Worm (Caenorhabditis elegans) whole organism, L1 larva: Measurements from ENCODE around the gene Y48B6A.5.

ENCODE experiments used
- F16B12.6 ChIP-seq: fragments of 150-350 bp; optimal IDR thresholded peaks from 2 replicates; lab custom pipeline; 2014; ENCODE audit warnings: missing biosample characterization, missing genetic modification characterization
- aha-1 ChIP-seq: fragments of 150-350 bp; optimal IDR thresholded peaks from 2 replicates; lab custom pipeline; 2014; ENCODE audit warnings: missing biosample characterization, missing genetic modification characterization
- alr-1 ChIP-seq: fragments of 200-800 bp; sonication (Bioruptor generic); optimal IDR thresholded peaks from 2 replicates; lab custom pipeline; 2018; ENCODE audit warnings: borderline replicate concordance, mild to moderate bottlenecking, missing genetic modification characterization, missing compliant biosample characterization
- ceh-63 ChIP-seq: fragments of 200-800 bp; sonication (Bioruptor generic); optimal IDR thresholded peaks from 2 replicates; lab custom pipeline; 2018; ENCODE audit warnings: mild to moderate bottlenecking, missing genetic modification characterization, missing compliant biosample characterization
- ceh-82 ChIP-seq, 3 experiments: fragments of 150-350 bp in 1 of 3; sonication (generic microtip) in 2 of 3; optimal IDR thresholded peaks; 2 replicates each; lab custom pipeline; 2014 to 2017; ENCODE audit warnings: missing biosample characterization in 3 of 3, missing genetic modification characterization in 3 of 3
- ceh-88 ChIP-seq: fragments of 200-800 bp; sonication (Bioruptor generic); IDR thresholded peaks from 2 replicates; pipeline ENCODE4 v1.3.6; 2022; ENCODE audit warnings: missing genetic modification characterization, missing compliant biosample characterization
- ceh-90 ChIP-seq: sonication (generic microtip); optimal IDR thresholded peaks from 2 replicates; lab custom pipeline; 2016; ENCODE audit warnings: missing genetic modification characterization, missing compliant biosample characterization
- ces-1 ChIP-seq: fragments of 150-350 bp; optimal IDR thresholded peaks from 2 replicates; lab custom pipeline; 2014; ENCODE audit warnings: missing biosample characterization, missing genetic modification reagents, missing genetic modification characterization
- dpl-1 ChIP-seq, 3 experiments: fragments of 150-350 bp in 2 of 3; sonication (generic microtip) in 1 of 3; optimal IDR thresholded peaks; 2 replicates each; lab custom pipeline; 2014 to 2017; ENCODE audit warnings: missing biosample characterization in 3 of 3, missing genetic modification characterization in 3 of 3, missing genetic modification reagents in 3 of 3
- efl-1 ChIP-seq, 4 experiments: fragments of 150-350 bp; optimal IDR thresholded peaks in 3 of 4; peaks in 1 of 4; 1 replicate in 1 of 4; 2 replicates in 3 of 4; lab custom pipeline; 2014; ENCODE audit warnings: missing biosample characterization in 2 of 4, missing genetic modification characterization in 2 of 4, missing genetic modification reagents in 2 of 4
- efl-3 ChIP-seq: fragments of 200-800 bp; sonication (Bioruptor generic); optimal IDR thresholded peaks from 2 replicates; lab custom pipeline; 2018; ENCODE audit warnings: mild to moderate bottlenecking, missing genetic modification characterization, missing compliant biosample characterization
- fkh-8 ChIP-seq: sonication (generic microtip); optimal IDR thresholded peaks from 2 replicates; lab custom pipeline; 2016; ENCODE audit warnings: mild to moderate bottlenecking, missing genetic modification characterization, missing compliant biosample characterization
- irx-1 ChIP-seq: sonication (generic microtip); optimal IDR thresholded peaks from 2 replicates; lab custom pipeline; 2016; ENCODE audit warnings: missing genetic modification characterization, missing compliant biosample characterization
- isw-1 ChIP-seq: fragments of 200-800 bp; sonication (Bioruptor generic); IDR thresholded peaks from 2 replicates; pipeline ENCODE4 v1.3.6; 2022; ENCODE audit warnings: missing genetic modification characterization, missing compliant biosample characterization
- jun-1 ChIP-seq: fragments of 150-350 bp; optimal IDR thresholded peaks from 2 replicates; lab custom pipeline; 2014; ENCODE audit warnings: missing biosample characterization, missing genetic modification reagents, missing genetic modification characterization
- lin-35 ChIP-seq, 2 experiments: fragments of 150-350 bp; optimal IDR thresholded peaks; 2 replicates each; lab custom pipeline; 2014; ENCODE audit warnings: missing biosample characterization in 2 of 2, missing genetic modification characterization in 2 of 2, missing genetic modification reagents in 2 of 2
- mab-9 ChIP-seq: fragments of 200-800 bp; sonication (Bioruptor generic); IDR thresholded peaks from 2 replicates; pipeline ENCODE4 v1.3.6; 2022; ENCODE audit warnings: missing genetic modification reagents, missing genetic modification characterization, missing compliant biosample characterization
- mef-2 ChIP-seq: fragments of 150-350 bp; optimal IDR thresholded peaks from 2 replicates; lab custom pipeline; 2014; ENCODE audit warnings: missing biosample characterization, missing genetic modification characterization
- nhr-11 ChIP-seq: fragments of 150-350 bp; optimal IDR thresholded peaks from 2 replicates; lab custom pipeline; 2014; ENCODE audit warnings: missing biosample characterization, missing genetic modification characterization
- nhr-12 ChIP-seq: sonication (generic microtip); optimal IDR thresholded peaks from 2 replicates; lab custom pipeline; 2017; ENCODE audit warnings: missing biosample characterization, missing genetic modification characterization
- nhr-19 ChIP-seq: fragments of 200-800 bp; sonication (Bioruptor generic); conservative IDR thresholded peaks from 2 replicates; pipeline ENCODE4 v1.3.6; 2022; ENCODE audit warnings: missing genetic modification characterization, missing compliant biosample characterization
- nhr-20 ChIP-seq: sonication (generic microtip); optimal IDR thresholded peaks from 2 replicates; lab custom pipeline; 2016; ENCODE audit warnings: mild to moderate bottlenecking, missing genetic modification characterization, missing compliant biosample characterization
- nhr-237 ChIP-seq: fragments of 150-350 bp; optimal IDR thresholded peaks from 2 replicates; lab custom pipeline; 2014; ENCODE audit warnings: missing biosample characterization, missing genetic modification characterization
- nhr-28 ChIP-seq: fragments of 150-350 bp; optimal IDR thresholded peaks from 2 replicates; lab custom pipeline; 2014; ENCODE audit warnings: missing biosample characterization, missing genetic modification characterization
- nhr-47 ChIP-seq: sonication (generic microtip); optimal IDR thresholded peaks from 2 replicates; lab custom pipeline; 2016; ENCODE audit warnings: mild to moderate bottlenecking, missing genetic modification characterization, moderate library complexity, missing compliant biosample characterization
- nhr-71 ChIP-seq: sonication (generic microtip); optimal IDR thresholded peaks from 2 replicates; lab custom pipeline; 2016; ENCODE audit warnings: mild to moderate bottlenecking, missing genetic modification characterization, moderate library complexity, missing compliant biosample characterization
- nhr-76 ChIP-seq: sonication (generic microtip); optimal IDR thresholded peaks from 2 replicates; lab custom pipeline; 2017; ENCODE audit warnings: missing biosample characterization, missing genetic modification characterization
- nhr-84 ChIP-seq: sonication (generic microtip); optimal IDR thresholded peaks from 2 replicates; lab custom pipeline; 2017; ENCODE audit warnings: missing biosample characterization, missing genetic modification characterization
- nhr-85 ChIP-seq: sonication (generic microtip); peaks from one replicate; lab custom pipeline; 2016; ENCODE audit warnings: missing genetic modification characterization, inconsistent platforms, missing compliant biosample characterization
- nhr-90 ChIP-seq: sonication (generic microtip); optimal IDR thresholded peaks from 2 replicates; lab custom pipeline; 2016; ENCODE audit warnings: mild to moderate bottlenecking, missing genetic modification characterization, missing compliant biosample characterization; ENCODE audit not compliant: poor library complexity
- rnt-1 ChIP-seq: sonication (generic microtip); optimal IDR thresholded peaks from 2 replicates; lab custom pipeline; 2016; ENCODE audit warnings: mild to moderate bottlenecking, missing genetic modification characterization, moderate library complexity, missing compliant biosample characterization
- skn-1 ChIP-seq: fragments of 150-350 bp; optimal IDR thresholded peaks from 2 replicates; lab custom pipeline; 2014; ENCODE audit warnings: missing biosample characterization, missing genetic modification characterization
- snpc-4 ChIP-seq: fragments of 150-350 bp; optimal IDR thresholded peaks from 2 replicates; lab custom pipeline; 2014; ENCODE audit warnings: missing biosample characterization, missing genetic modification characterization
- sptf-1 ChIP-seq: fragments of 150-350 bp; optimal IDR thresholded peaks from 2 replicates; lab custom pipeline; 2014; ENCODE audit warnings: missing biosample characterization, missing genetic modification characterization
- tlp-1 ChIP-seq: fragments of 150-350 bp; optimal IDR thresholded peaks from 2 replicates; lab custom pipeline; 2014; ENCODE audit warnings: missing biosample characterization, missing genetic modification characterization
- unc-30 ChIP-seq: sonication (generic microtip); optimal IDR thresholded peaks from 2 replicates; lab custom pipeline; 2017; ENCODE audit warnings: missing biosample characterization, missing genetic modification characterization
- unc-62 ChIP-seq: fragments of 150-350 bp; optimal IDR thresholded peaks from 2 replicates; lab custom pipeline; 2014; ENCODE audit warnings: missing biosample characterization, missing genetic modification reagents, missing genetic modification characterization
- zag-1 ChIP-seq: fragments of 150-350 bp; optimal IDR thresholded peaks from 2 replicates; lab custom pipeline; 2014; ENCODE audit warnings: missing biosample characterization, missing genetic modification characterization

The Y48B6A.5 gene

DNA sequence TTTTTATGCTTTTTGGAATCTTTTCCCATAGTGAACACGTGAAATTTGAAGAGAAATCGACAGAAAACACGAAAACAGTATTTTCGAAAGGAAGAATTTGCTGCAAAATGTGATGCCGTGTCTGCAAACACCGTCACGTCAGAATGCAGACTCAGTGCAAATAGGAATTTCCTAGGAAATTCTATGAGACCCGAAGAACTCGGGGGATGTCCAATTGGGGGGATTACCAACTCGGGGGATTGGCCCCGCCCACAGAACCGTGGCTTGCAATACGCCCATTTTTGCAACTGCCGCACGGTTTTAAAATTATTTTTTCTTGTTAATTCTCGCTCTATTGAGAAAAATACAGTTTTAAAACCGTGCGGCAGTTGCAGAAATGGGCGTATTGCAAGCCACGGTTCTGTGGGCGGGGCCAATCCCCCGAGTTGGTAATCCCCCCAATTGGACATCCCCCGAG lies 32.9 kb downstream of the Y48B6A.5 start, which contains the start of gene cacn-1 (continued):
- peak; percentile 65 for TF ChIP-seq nhr-90 (tag; lab: Kevin White, UChicago)

DNA sequence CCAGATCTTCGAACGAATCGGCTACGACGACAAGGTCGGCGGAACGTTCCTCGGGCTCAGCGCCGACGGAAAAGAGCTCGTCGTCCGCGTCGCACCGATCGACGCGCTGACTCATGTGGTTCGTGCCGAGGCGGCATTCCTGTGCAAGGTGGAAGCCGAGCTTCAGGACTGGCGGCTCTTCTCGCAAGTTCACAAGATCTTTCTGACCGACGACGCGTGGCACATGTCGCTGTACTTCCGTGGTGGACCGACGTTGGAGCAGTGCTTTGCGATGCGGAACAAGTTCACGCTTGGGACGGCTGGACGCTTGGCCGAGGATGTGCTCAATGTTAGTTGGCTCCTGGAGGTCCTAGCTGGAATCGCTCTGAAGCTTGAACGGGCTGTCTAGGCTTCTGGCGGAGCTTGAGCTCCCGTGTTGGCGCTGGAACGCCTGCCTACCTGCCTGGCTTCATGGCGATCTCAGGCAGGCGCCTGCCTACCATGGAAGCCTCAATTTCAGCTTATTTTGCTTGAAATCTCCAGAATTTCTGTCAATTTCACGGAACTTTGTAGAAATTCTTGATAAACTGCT lies 36.1 kb downstream of the Y48B6A.5 start:
- no peak for TF ChIP-seq ceh-90 (tag; lab: Kevin White, UChicago)
- no peak for TF ChIP-seq efl-1 (optimal IDR thresholded peaks at IDR 0.05; lab: Kevin White, UChicago)
- peak in 1 of 2 experiments; percentile 4 for TF ChIP-seq efl-1 (GFP tag; optimal IDR thresholded peaks at IDR 0.05 in 1 of 2; lab: Kevin White, UChicago)

- TF ChIP-seq aha-1 (tag; lab: Kevin White, UChicago) = no peak
- no peak for TF ChIP-seq tlp-1 (tag; lab: Kevin White, UChicago)
- TF ChIP-seq nhr-90 (tag; lab: Kevin White, UChicago) = no peak
- no peak for TF ChIP-seq nhr-76 (tag; lab: Kevin White, UChicago)
- no peak for TF ChIP-seq jun-1 (tag; lab: Kevin White, UChicago)
- no peak for TF ChIP-seq fkh-8 (tag; lab: Kevin White, UChicago)
- no peak for TF ChIP-seq isw-1 (GFP tag; lab: Robert Waterston, UW)
- TF ChIP-seq nhr-12 = no peak
- no peak for TF ChIP-seq unc-30 (tag; lab: Kevin White, UChicago)
- no peak for TF ChIP-seq zag-1 (tag; lab: Kevin White, UChicago)
- TF ChIP-seq efl-3 (GFP tag; lab: Kevin White, UChicago) = no peak
- TF ChIP-seq ces-1 = no peak
- TF ChIP-seq nhr-19 (GFP tag; lab: Robert Waterston, UW) = no peak
- TF ChIP-seq ceh-82 (tag; optimal IDR thresholded peaks at IDR 0.05; lab: Kevin White, UChicago) = no peak
- no peak for TF ChIP-seq ceh-90 (tag; lab: Kevin White, UChicago)
These were observed 37.5 kb downstream of the Y48B6A.5 start, which contains the start of gene K09E4.1 for ce11 chrII:14137538-14137937. Gene K09E4.1, plus strand, starts transcription at chrII:14137838.

- TF ChIP-seq mab-9 (GFP tag; lab: Robert Waterston, UW) = no peak
- no peak for TF ChIP-seq F16B12.6 (tag; lab: Kevin White, UChicago)
- no peak for TF ChIP-seq nhr-28 (tag; lab: Kevin White, UChicago)
- no peak for TF ChIP-seq skn-1 (tag; lab: Kevin White, UChicago)
These were observed 38.7 kb downstream of the Y48B6A.5 start for ce11 chrII:14136302-14136701.

DNA sequence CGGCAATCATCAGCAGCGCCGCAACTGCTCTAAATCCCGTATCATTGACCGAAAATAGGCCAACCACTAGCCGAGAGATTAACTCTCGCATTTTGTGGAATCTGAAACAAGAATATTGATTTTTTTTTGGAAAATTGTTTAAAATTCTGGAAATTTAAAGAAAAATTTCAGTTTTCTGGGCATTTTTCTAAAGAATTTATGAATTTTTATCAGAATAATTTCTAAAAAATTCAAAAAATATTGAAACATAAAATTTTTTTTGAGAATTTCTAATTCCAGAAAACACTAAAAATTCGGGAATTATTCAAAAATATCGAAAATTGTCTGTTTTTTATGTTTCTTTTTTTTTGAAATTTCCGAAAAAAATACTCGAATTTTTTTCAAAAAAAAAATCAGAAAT lies 42.3 kb downstream of the Y48B6A.5 start, which contains the start of gene algn-3:
TSS of gene algn-3 (minus strand) at position 101 of the 400 bp plus-strand sequence.
- TF ChIP-seq lin-35 (GFP tag; optimal IDR thresholded peaks at IDR 0.05; lab: Kevin White, UChicago) (no peak), ceh-90 (tag; lab: Kevin White, UChicago) (no peak), dpl-1 (GFP tag; optimal IDR thresholded peaks at IDR 0.05; lab: Kevin White, UChicago) (no peak), snpc-4 (tag; lab: Kevin White, UChicago) (no peak), nhr-84 (tag; lab: Kevin White, UChicago) (no peak), ceh-82 (tag; optimal IDR thresholded peaks at IDR 0.05; lab: Kevin White, UChicago) (no peak), irx-1 (tag; lab: Kevin White, UChicago) (no peak), ceh-63 (GFP tag; lab: Kevin White, UChicago) (no peak), nhr-20 (tag; lab: Kevin White, UChicago) (no peak)

ce11 chrII:14129191-14129590 lies 45.8 kb downstream of the Y48B6A.5 start:
- no peak for TF ChIP-seq ceh-88 (GFP tag; lab: Robert Waterston, UW)
- TF ChIP-seq nhr-237 (tag; lab: Kevin White, UChicago) = no peak

ce11 chrII:14126841-14127240 lies 48.2 kb downstream of the Y48B6A.5 start, which contains the start of gene K09E4.3:
Gene K09E4.3, minus strand, starts transcription at chrII:14126941.
- TF ChIP-seq nhr-237 (tag; lab: Kevin White, UChicago) (no peak), dpl-1 (GFP tag; optimal IDR thresholded peaks at IDR 0.05; lab: Kevin White, UChicago) (no peak), rnt-1 (tag; lab: Kevin White, UChicago) (no peak), nhr-11 (no peak), alr-1 (no peak), nhr-20 (tag; lab: Kevin White, UChicago) (no peak), sptf-1 (tag; lab: Kevin White, UChicago) (no peak), nhr-90 (tag; lab: Kevin White, UChicago) (no peak), mef-2 (tag; lab: Kevin White, UChicago) (no peak), ceh-63 (GFP tag; lab: Kevin White, UChicago) (no peak), unc-62 (GFP tag; lab: Kevin White, UChicago) (no peak), nhr-47 (tag; lab: Kevin White, UChicago) (no peak), nhr-71 (no peak), mab-9 (GFP tag; lab: Robert Waterston, UW) (no peak), fkh-8 (tag; lab: Kevin White, UChicago) (no peak), nhr-85 (tag; lab: Kevin White, UChicago) (no peak)
